Worm (Caenorhabditis elegans): ENCODE data around the gene rsp-1.

DNA sequence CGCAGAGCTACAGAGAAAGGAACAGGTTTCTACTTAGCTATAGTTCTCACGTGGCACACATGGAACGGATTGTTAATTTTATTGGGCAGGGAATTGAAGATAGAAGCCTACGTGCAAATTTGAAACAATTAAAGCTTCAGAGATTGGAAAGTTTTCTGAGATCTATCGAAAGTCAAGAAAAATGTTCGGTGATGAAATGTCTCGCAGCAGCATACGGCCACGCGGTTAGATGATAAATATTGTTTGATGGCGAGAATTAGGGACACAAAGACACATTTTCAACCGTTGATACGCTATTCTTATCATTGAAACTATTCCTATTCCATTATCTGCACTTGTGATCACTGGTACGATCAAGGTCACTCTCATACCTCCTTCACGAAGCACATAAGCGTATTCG is 19.4 kb downstream of the rsp-1 start:
- TF ChIP-seq him-1 (tag; optimal IDR thresholded peaks at IDR 0.05) (no peak), W03F9.2 (tag; optimal IDR thresholded peaks at IDR 0.05) (no peak), dao-5 (tag; optimal IDR thresholded peaks at IDR 0.05) (no peak)

Data from whole organism, L4/young adult.